Fruit fly (Drosophila melanogaster) whole organism, embryonic: ENCODE results near the gene CG31125.

Experiments used
- CG10147 ChIP-seq: fragments of 200-800 bp; sonication (Bioruptor generic); optimal IDR thresholded peaks from 2 replicates; lab custom pipeline; 2019; ENCODE audit warnings: missing biosample characterization, mild to moderate bottlenecking, missing genetic modification characterization, moderate library complexity
- CG12659 ChIP-seq: fragments of 200-800 bp; sonication (Bioruptor generic); optimal IDR thresholded peaks from 3 replicates; lab custom pipeline; 2017; ENCODE audit warnings: mild to moderate bottlenecking, missing biosample characterization, missing genetic modification reagents, missing genetic modification characterization
- CG15479 ChIP-seq: fragments of 200-800 bp; sonication (Bioruptor generic); optimal IDR thresholded peaks from 3 replicates; lab custom pipeline; 2019; ENCODE audit warnings: missing biosample characterization, mild to moderate bottlenecking, missing genetic modification characterization, moderate library complexity
- CG15514 ChIP-seq: fragments of 200-800 bp; sonication (Bioruptor generic); optimal IDR thresholded peaks from 3 replicates; lab custom pipeline; 2017; ENCODE audit warnings: missing biosample characterization, missing genetic modification characterization, mild to moderate bottlenecking, moderate library complexity, missing genetic modification reagents
- CG1603 ChIP-seq: fragments of 200-800 bp; sonication (Bioruptor generic); optimal IDR thresholded peaks from 2 replicates; lab custom pipeline; 2019; ENCODE audit warnings: missing biosample characterization, mild to moderate bottlenecking, missing genetic modification characterization, moderate library complexity
- CG16813 ChIP-seq: fragments of 200-800 bp; sonication (Bioruptor generic); IDR thresholded peaks from 3 replicates; pipeline ENCODE4 v1.3.6; 2022; ENCODE audit warnings: missing biosample characterization, missing genetic modification characterization; ENCODE audit not compliant: partially characterized antibody
- CG17186 ChIP-seq: fragments of 200-800 bp; sonication (Bioruptor generic); optimal IDR thresholded peaks from 3 replicates; lab custom pipeline; 2017; ENCODE audit warnings: missing biosample characterization, missing genetic modification reagents, missing genetic modification characterization
- CG18476 ChIP-seq: fragments of 200-800 bp; sonication (Bioruptor generic); optimal IDR thresholded peaks from 2 replicates; lab custom pipeline; 2016; ENCODE audit warnings: missing biosample characterization, mild to moderate bottlenecking, missing genetic modification characterization
- CG18599 ChIP-seq: fragments of 200-800 bp; sonication (Bioruptor generic); optimal IDR thresholded peaks from 3 replicates; lab custom pipeline; 2017; ENCODE audit warnings: missing biosample characterization, missing genetic modification characterization, mild to moderate bottlenecking, moderate library complexity, missing genetic modification reagents
- CG2129 ChIP-seq: fragments of 200-800 bp; sonication (Bioruptor generic); IDR thresholded peaks from 2 replicates; pipeline ENCODE4 v1.3.6; 2022; ENCODE audit warnings: missing biosample characterization, missing genetic modification characterization; ENCODE audit not compliant: partially characterized antibody
- CG30020 ChIP-seq: fragments of 200-800 bp; optimal IDR thresholded peaks from 2 replicates; lab custom pipeline; 2019; ENCODE audit warnings: missing biosample characterization, mild to moderate bottlenecking, missing genetic modification characterization, moderate library complexity
- CG31224 ChIP-seq: fragments of 200-800 bp; sonication (Bioruptor generic); IDR thresholded peaks from 2 replicates; pipeline ENCODE4 v1.3.6; 2022; ENCODE audit warnings: missing biosample characterization, missing genetic modification characterization
- CG31365 ChIP-seq: fragments of 200-800 bp; sonication (Bioruptor generic); optimal IDR thresholded peaks from 2 replicates; lab custom pipeline; 2018; ENCODE audit warnings: missing biosample characterization, mild to moderate bottlenecking, missing genetic modification characterization
- CG34422 ChIP-seq: fragments of 200-800 bp; sonication (Bioruptor generic); IDR thresholded peaks from 3 replicates; pipeline ENCODE4 v1.3.6; 2022; ENCODE audit warnings: missing biosample characterization, missing genetic modification characterization
- CG5953 ChIP-seq: fragments of 200-800 bp; sonication (Bioruptor generic); IDR thresholded peaks from 2 replicates; pipeline ENCODE4 v1.3.6; 2022; ENCODE audit warnings: missing biosample characterization, missing genetic modification characterization
- CG6791 ChIP-seq: fragments of 200-800 bp; sonication (Bioruptor generic); IDR thresholded peaks from 3 replicates; pipeline ENCODE4 v1.3.6; 2022; ENCODE audit warnings: missing biosample characterization, missing genetic modification characterization; ENCODE audit not compliant: partially characterized antibody
- CG9437 ChIP-seq: fragments of 200-800 bp; sonication (Bioruptor generic); optimal IDR thresholded peaks from 2 replicates; lab custom pipeline; 2018; ENCODE audit warnings: missing biosample characterization, mild to moderate bottlenecking, missing genetic modification characterization
- CG9932 ChIP-seq: fragments of 200-800 bp; sonication (Bioruptor generic); IDR thresholded peaks from 2 replicates; pipeline ENCODE4 v1.3.6; 2022; ENCODE audit warnings: missing biosample characterization, missing genetic modification characterization
- CHES-1-like ChIP-seq: fragments of 200-800 bp; sonication (Bioruptor generic); optimal IDR thresholded peaks from 2 replicates; lab custom pipeline; 2016; ENCODE audit warnings: missing biosample characterization, missing genetic modification characterization
- CoRest ChIP-seq: fragments of 200-800 bp; sonication (Bioruptor generic); optimal IDR thresholded peaks from 3 replicates; lab custom pipeline; 2018; ENCODE audit warnings: missing biosample characterization, mild to moderate bottlenecking, missing genetic modification characterization, moderate library complexity
- D ChIP-seq, 2 experiments: fragments of 200-800 bp in 1 of 2; fragments of >200 bp in 1 of 2; sonication (Bioruptor generic) in 1 of 2; optimal IDR thresholded peaks; 2 replicates in 1 of 2; 3 replicates in 1 of 2; lab custom pipeline; 2017; ENCODE audit warnings: mild to moderate bottlenecking in 1 of 2, missing biosample characterization in 1 of 2, missing genetic modification characterization in 1 of 2, missing genetic modification reagents in 1 of 2
- E2f2 ChIP-seq: fragments of 200-800 bp; sonication (Bioruptor generic); IDR thresholded peaks from 2 replicates; pipeline ENCODE4 v1.3.6; 2022; ENCODE audit warnings: missing biosample characterization, missing genetic modification characterization
- Elba2 ChIP-seq: fragments of 200-800 bp; sonication (Bioruptor generic); optimal IDR thresholded peaks from 3 replicates; lab custom pipeline; 2016; ENCODE audit warnings: missing biosample characterization, missing genetic modification characterization
- HLHmδ ChIP-seq: fragments of 200-800 bp; sonication (Bioruptor generic); optimal IDR thresholded peaks from 2 replicates; lab custom pipeline; 2018; ENCODE audit warnings: missing biosample characterization, mild to moderate bottlenecking, missing genetic modification characterization, moderate library complexity
- Hr39 ChIP-seq: fragments of >200 bp; optimal IDR thresholded peaks from 2 replicates; lab custom pipeline; 2017
- Sin3A ChIP-seq: fragments of >200 bp; optimal IDR thresholded peaks from 2 replicates; lab custom pipeline; 2018
- Spps ChIP-seq: fragments of 200-800 bp; sonication (Bioruptor generic); optimal IDR thresholded peaks from 2 replicates; lab custom pipeline; 2018; ENCODE audit warnings: missing biosample characterization, mild to moderate bottlenecking, missing genetic modification characterization
- Ssrp ChIP-seq: fragments of 200-800 bp; sonication (Bioruptor generic); optimal IDR thresholded peaks from 2 replicates; lab custom pipeline; 2018; ENCODE audit warnings: missing biosample characterization, mild to moderate bottlenecking, missing genetic modification characterization, moderate library complexity
- Xbp1 ChIP-seq: fragments of 200-800 bp; sonication (Bioruptor generic); optimal IDR thresholded peaks from 3 replicates; lab custom pipeline; 2016; ENCODE audit warnings: missing biosample characterization, mild to moderate bottlenecking, missing genetic modification characterization
- abd-A ChIP-seq: fragments of 200-800 bp; sonication (Bioruptor generic); optimal IDR thresholded peaks from 3 replicates; lab custom pipeline; 2019; ENCODE audit warnings: missing biosample characterization, mild to moderate bottlenecking, missing genetic modification characterization, moderate library complexity
- amos ChIP-seq: fragments of 200-800 bp; sonication (Bioruptor generic); IDR thresholded peaks from 2 replicates; pipeline ENCODE4 v1.3.6; 2022; ENCODE audit warnings: missing biosample characterization, missing genetic modification characterization; ENCODE audit not compliant: partially characterized antibody
- bbx ChIP-seq: fragments of 200-800 bp; sonication (Bioruptor generic); IDR thresholded peaks from 2 replicates; pipeline ENCODE4 v1.3.6; 2022; ENCODE audit warnings: missing biosample characterization, missing genetic modification characterization; ENCODE audit not compliant: partially characterized antibody
- cad ChIP-seq: fragments of >200 bp; optimal IDR thresholded peaks from 2 replicates; lab custom pipeline; 2017; ENCODE audit warnings: missing biosample characterization, missing genetic modification characterization
- crol ChIP-seq: fragments of 200-800 bp; sonication (Bioruptor generic); IDR thresholded peaks from 2 replicates; pipeline ENCODE4 v1.3.6; 2022; ENCODE audit warnings: missing biosample characterization, missing genetic modification characterization
- dan ChIP-seq: fragments of 200-800 bp; sonication (Bioruptor generic); IDR thresholded peaks from 2 replicates; pipeline ENCODE4 v1.3.6; 2022; ENCODE audit warnings: missing biosample characterization, missing genetic modification characterization
- dm ChIP-seq: fragments of 200-800 bp; sonication (Bioruptor generic); optimal IDR thresholded peaks from 3 replicates; lab custom pipeline; 2016; ENCODE audit warnings: missing biosample characterization, missing genetic modification characterization
- dmrt99B ChIP-seq: fragments of 200-800 bp; sonication (Bioruptor generic); optimal IDR thresholded peaks from 2 replicates; lab custom pipeline; 2018; ENCODE audit warnings: missing biosample characterization, mild to moderate bottlenecking, missing genetic modification characterization, moderate library complexity
- fd96Cb ChIP-seq: fragments of 200-800 bp; sonication (Bioruptor generic); optimal IDR thresholded peaks from 2 replicates; lab custom pipeline; 2018; ENCODE audit warnings: missing biosample characterization, mild to moderate bottlenecking, missing genetic modification characterization, moderate library complexity
- ftz-f1 ChIP-seq: fragments of 200-800 bp; sonication (Bioruptor generic); optimal IDR thresholded peaks from 2 replicates; lab custom pipeline; 2016; ENCODE audit warnings: missing biosample characterization, missing genetic modification characterization
- gce ChIP-seq: fragments of 200-800 bp; sonication (Bioruptor generic); IDR thresholded peaks from 3 replicates; pipeline ENCODE4 v1.3.6; 2022; ENCODE audit warnings: missing biosample characterization, missing genetic modification characterization
- nerfin-2 ChIP-seq: fragments of 200-800 bp; sonication (Bioruptor generic); IDR thresholded peaks from 2 replicates; pipeline ENCODE4 v1.3.6; 2022; ENCODE audit warnings: missing biosample characterization, missing genetic modification characterization; ENCODE audit not compliant: partially characterized antibody
- nom ChIP-seq: fragments of 200-800 bp; sonication (Bioruptor generic); optimal IDR thresholded peaks from 2 replicates; lab custom pipeline; 2017; ENCODE audit warnings: missing biosample characterization, missing genetic modification characterization, mild to moderate bottlenecking, moderate library complexity, missing genetic modification reagents
- phol ChIP-seq: fragments of 200-800 bp; sonication (Bioruptor generic); optimal IDR thresholded peaks from 3 replicates; lab custom pipeline; 2018; ENCODE audit warnings: missing biosample characterization, mild to moderate bottlenecking, missing genetic modification characterization, moderate library complexity
- pros ChIP-seq: fragments of 200-800 bp; sonication (Bioruptor generic); optimal IDR thresholded peaks from 3 replicates; lab custom pipeline; 2019; ENCODE audit warnings: missing biosample characterization, mild to moderate bottlenecking, missing genetic modification characterization, moderate library complexity
- sens-2 ChIP-seq: fragments of 200-800 bp; sonication (Bioruptor generic); IDR thresholded peaks from 2 replicates; pipeline ENCODE4 v1.3.6; 2022; ENCODE audit warnings: missing biosample characterization, missing genetic modification characterization
- sim ChIP-seq: fragments of 200-800 bp; sonication (Bioruptor generic); IDR thresholded peaks from 2 replicates; pipeline ENCODE4 v1.3.6; 2022; ENCODE audit warnings: missing biosample characterization, missing genetic modification characterization
- vnd ChIP-seq: fragments of 200-800 bp; sonication (Bioruptor generic); IDR thresholded peaks from 3 replicates; pipeline ENCODE4 v1.3.6; 2022; ENCODE audit warnings: missing biosample characterization, missing genetic modification characterization; ENCODE audit not compliant: partially characterized antibody
- zen2 ChIP-seq: fragments of 200-800 bp; sonication (Bioruptor generic); IDR thresholded peaks from 3 replicates; pipeline ENCODE4 v1.3.6; 2022; ENCODE audit warnings: missing biosample characterization, missing genetic modification characterization; ENCODE audit not compliant: partially characterized antibody

Gene CG31125

dm6 chr3R:24661679-24662411 lies 7.2 kb upstream of the CG31125 start, which contains the start of gene Ppox (continued):
- TF ChIP-seq zen2 (GFP tag; lab: Robert Waterston, UW) (peak; percentile 88), ftz-f1 (no peak), CG16813 (GFP tag; lab: Robert Waterston, UW) (peak; percentile 85), E2f2 (GFP tag; lab: Robert Waterston, UW) (peak; percentile 68), sim (GFP tag; lab: Robert Waterston, UW) (no peak), CG18476 (GFP tag; lab: Kevin White, UChicago) (no peak), CG30020 (tag; lab: Kevin White, UChicago) (no peak), CG31365 (no peak), fd96Cb (tag; lab: Kevin White, UChicago) (no peak), CG6791 (GFP tag; lab: Robert Waterston, UW) (peak; percentile 81), CG18599 (GFP tag; lab: Kevin White, UChicago) (no peak), CG17186 (GFP tag; lab: Kevin White, UChicago) (no peak), sens-2 (no peak), Spps (tag; lab: Kevin White, UChicago) (no peak), Hr39 (lab: Kevin White, UChicago) (no peak), CG15514 (GFP tag; lab: Kevin White, UChicago) (peak; percentile 21), phol (tag; lab: Kevin White, UChicago) (no peak), Xbp1 (GFP tag; lab: Kevin White, UChicago) (peak; percentile 0), HLHmδ (GFP tag; lab: Kevin White, UChicago) (no peak), pros (GFP tag; lab: Kevin White, UChicago) (no peak), gce (GFP tag; lab: Robert Waterston, UW) (no peak), dm (GFP tag; lab: Kevin White, UChicago) (no peak), dan (GFP tag; lab: Robert Waterston, UW) (no peak), dmrt99B (tag; lab: Kevin White, UChicago) (no peak), CG10147 (no peak), Ssrp (tag; lab: Kevin White, UChicago) (no peak), D (optimal IDR thresholded peaks at IDR 0.05; lab: Kevin White, UChicago) (no peak), D (GFP tag; optimal IDR thresholded peaks at IDR 0.05; lab: Kevin White, UChicago) (no peak), abd-A (tag; lab: Kevin White, UChicago) (no peak), CG31224 (GFP tag; lab: Robert Waterston, UW) (no peak), bbx (GFP tag; lab: Robert Waterston, UW) (peak; percentile 94), cad (no peak), Elba2 (GFP tag; lab: Kevin White, UChicago) (no peak), crol (no peak), CG5953 (no peak), CHES-1-like (GFP tag; lab: Kevin White, UChicago) (no peak), nom (no peak), CG1603 (tag; lab: Kevin White, UChicago) (no peak), CG9932 (peak; percentile 26; the same call in 1 of the 2 replicates), Sin3A (lab: Kevin White, UChicago) (no peak), CG34422 (GFP tag; lab: Robert Waterston, UW) (peak; percentile 31; the same call in 1 of the 3 replicates), amos (GFP tag; lab: Robert Waterston, UW) (peak; percentile 94), CG12659 (GFP tag; lab: Kevin White, UChicago) (peak; percentile 15), vnd (GFP tag; lab: Robert Waterston, UW) (peak; percentile 91), CG15479 (GFP tag; lab: Kevin White, UChicago) (no peak), CoRest (tag; lab: Kevin White, UChicago) (peak; percentile 5), CG2129 (GFP tag; lab: Robert Waterston, UW) (peak; percentile 62), nerfin-2 (GFP tag; lab: Robert Waterston, UW) (peak; percentile 92), CG9437 (GFP tag; lab: Kevin White, UChicago) (no peak)
